Fruit fly (Drosophila melanogaster) whole organism, embryonic: ENCODE results near the gene CG42494.
A peak's percentile ranks its signal among the peaks of the same experiment; 100 is the strongest.

ENCODE experiments used
- Adf1 ChIP-seq: fragments of 200-800 bp; sonication (Bioruptor generic); IDR thresholded peaks from 2 replicates; pipeline ENCODE4 v1.3.6; 2022; ENCODE audit warnings: missing biosample characterization, missing genetic modification characterization
- Bteb2 ChIP-seq: fragments of 200-800 bp; sonication (Bioruptor generic); optimal IDR thresholded peaks from 2 replicates; lab custom pipeline; 2016; ENCODE audit warnings: missing biosample characterization, missing genetic modification characterization
- CG10274 ChIP-seq: fragments of 200-800 bp; sonication (Bioruptor generic); optimal IDR thresholded peaks from 3 replicates; lab custom pipeline; 2017; ENCODE audit warnings: missing biosample characterization, mild to moderate bottlenecking, missing genetic modification characterization
- CG10979 ChIP-seq: fragments of 200-800 bp; sonication (Bioruptor generic); optimal IDR thresholded peaks from 2 replicates; lab custom pipeline; 2018; ENCODE audit warnings: missing biosample characterization, mild to moderate bottlenecking, missing genetic modification characterization, moderate library complexity
- CG12299 ChIP-seq: fragments of 200-800 bp; sonication (Bioruptor generic); optimal IDR thresholded peaks from 2 replicates; lab custom pipeline; 2018; ENCODE audit warnings: missing biosample characterization, mild to moderate bottlenecking, missing genetic modification characterization
- CG14014 ChIP-seq: fragments of 200-800 bp; sonication (Bioruptor generic); IDR thresholded peaks from 2 replicates; pipeline ENCODE4 v1.3.6; 2022; ENCODE audit warnings: missing biosample characterization, missing genetic modification characterization
- CG14050 ChIP-seq: fragments of 200-800 bp; sonication (Bioruptor generic); IDR thresholded peaks from 3 replicates; pipeline ENCODE4 v1.3.6; 2022; ENCODE audit warnings: missing biosample characterization, missing genetic modification characterization
- CG15011 ChIP-seq: fragments of 200-800 bp; sonication (Bioruptor generic); optimal IDR thresholded peaks from 3 replicates; lab custom pipeline; 2018; ENCODE audit warnings: missing biosample characterization, mild to moderate bottlenecking, missing genetic modification characterization
- CG17612 ChIP-seq: fragments of 200-800 bp; sonication (Bioruptor generic); IDR thresholded peaks from 2 replicates; pipeline ENCODE4 v1.3.6; 2022; ENCODE audit warnings: missing biosample characterization, missing genetic modification characterization
- CG1832 ChIP-seq: fragments of 200-800 bp; sonication (Bioruptor generic); optimal IDR thresholded peaks from 2 replicates; lab custom pipeline; 2017; ENCODE audit warnings: missing biosample characterization, mild to moderate bottlenecking, missing genetic modification characterization, inconsistent platforms
- CG2129 ChIP-seq: fragments of 200-800 bp; sonication (Bioruptor generic); IDR thresholded peaks from 2 replicates; pipeline ENCODE4 v1.3.6; 2022; ENCODE audit warnings: missing biosample characterization, missing genetic modification characterization; ENCODE audit not compliant: partially characterized antibody
- CG30403 ChIP-seq: fragments of 200-800 bp; sonication (Bioruptor generic); optimal IDR thresholded peaks from 3 replicates; lab custom pipeline; 2016; ENCODE audit warnings: missing biosample characterization, missing genetic modification characterization
- CG31388 ChIP-seq: fragments of 200-800 bp; sonication (Bioruptor generic); optimal IDR thresholded peaks from 2 replicates; lab custom pipeline; 2016; ENCODE audit warnings: missing biosample characterization, missing genetic modification characterization
- CG7271 ChIP-seq: fragments of 200-800 bp; sonication (Bioruptor generic); optimal IDR thresholded peaks from 2 replicates; lab custom pipeline; 2018; ENCODE audit warnings: missing biosample characterization, mild to moderate bottlenecking, missing genetic modification characterization, moderate library complexity
- CG7745 ChIP-seq: fragments of 200-800 bp; sonication (Bioruptor generic); optimal IDR thresholded peaks from 2 replicates; lab custom pipeline; 2018; ENCODE audit warnings: missing biosample characterization, mild to moderate bottlenecking, missing genetic modification characterization, moderate library complexity
- CoRest ChIP-seq: fragments of 200-800 bp; sonication (Bioruptor generic); optimal IDR thresholded peaks from 3 replicates; lab custom pipeline; 2018; ENCODE audit warnings: missing biosample characterization, mild to moderate bottlenecking, missing genetic modification characterization, moderate library complexity
- D ChIP-seq, 2 experiments: fragments of 200-800 bp in 1 of 2; fragments of >200 bp in 1 of 2; sonication (Bioruptor generic) in 1 of 2; optimal IDR thresholded peaks; 2 replicates in 1 of 2; 3 replicates in 1 of 2; lab custom pipeline; 2017; ENCODE audit warnings: mild to moderate bottlenecking in 1 of 2, missing biosample characterization in 1 of 2, missing genetic modification characterization in 1 of 2, missing genetic modification reagents in 1 of 2
- Deaf1 ChIP-seq: fragments of 200-800 bp; optimal IDR thresholded peaks from 3 replicates; lab custom pipeline; 2019; ENCODE audit warnings: missing biosample characterization, mild to moderate bottlenecking, missing genetic modification characterization, moderate library complexity
- Dll ChIP-seq: fragments of 200-800 bp; sonication (Bioruptor generic); IDR thresholded peaks from 4 replicates; pipeline ENCODE4 v1.3.6; 2022; ENCODE audit warnings: missing biosample characterization, missing genetic modification characterization; ENCODE audit not compliant: partially characterized antibody
- Dref ChIP-seq: fragments of 200-800 bp; sonication (Bioruptor generic); IDR thresholded peaks from 2 replicates; pipeline ENCODE4 v1.3.6; 2022; ENCODE audit warnings: missing biosample characterization, missing genetic modification characterization
- Elba2 ChIP-seq: fragments of 200-800 bp; sonication (Bioruptor generic); optimal IDR thresholded peaks from 3 replicates; lab custom pipeline; 2016; ENCODE audit warnings: missing biosample characterization, missing genetic modification characterization
- Hand ChIP-seq: fragments of 200-800 bp; sonication (Bioruptor generic); optimal IDR thresholded peaks from 2 replicates; lab custom pipeline; 2017; ENCODE audit warnings: mild to moderate bottlenecking, missing biosample characterization, missing genetic modification reagents, missing genetic modification characterization
- Neu2 ChIP-seq: fragments of 200-800 bp; sonication (Bioruptor generic); optimal IDR thresholded peaks from 3 replicates; lab custom pipeline; 2016; ENCODE audit warnings: missing biosample characterization, missing genetic modification characterization, borderline replicate concordance
- NfI ChIP-seq: fragments of 200-800 bp; sonication (Bioruptor generic); optimal IDR thresholded peaks from 3 replicates; lab custom pipeline; 2018; ENCODE audit warnings: missing biosample characterization, mild to moderate bottlenecking, missing genetic modification characterization, moderate library complexity
- Optix ChIP-seq: fragments of 200-800 bp; sonication (Bioruptor generic); IDR thresholded peaks from 3 replicates; pipeline ENCODE4 v1.3.6; 2022; ENCODE audit warnings: missing biosample characterization, missing genetic modification characterization
- PHDP ChIP-seq: fragments of 200-800 bp; sonication (Bioruptor generic); optimal IDR thresholded peaks from 3 replicates; lab custom pipeline; 2018; ENCODE audit warnings: missing biosample characterization, mild to moderate bottlenecking, missing genetic modification characterization, moderate library complexity
- Six4 ChIP-seq: fragments of 200-800 bp; sonication (Bioruptor generic); optimal IDR thresholded peaks from 2 replicates; lab custom pipeline; 2016; ENCODE audit warnings: missing biosample characterization, missing genetic modification characterization
- Usf ChIP-seq: fragments of 200-800 bp; sonication (Bioruptor generic); optimal IDR thresholded peaks from 2 replicates; lab custom pipeline; 2017; ENCODE audit warnings: missing genotype, missing biosample characterization, missing genetic modification characterization
- az2 ChIP-seq: fragments of 200-800 bp; sonication (Bioruptor generic); optimal IDR thresholded peaks from 3 replicates; lab custom pipeline; 2016; ENCODE audit warnings: missing biosample characterization, missing genetic modification characterization
- cg ChIP-seq: fragments of 200-800 bp; sonication (Bioruptor generic); optimal IDR thresholded peaks from 3 replicates; lab custom pipeline; 2019; ENCODE audit warnings: missing biosample characterization, mild to moderate bottlenecking, missing genetic modification characterization, moderate library complexity
- chif ChIP-seq, 2 experiments: fragments of 200-800 bp; sonication (Bioruptor generic); optimal IDR thresholded peaks; 3 replicates each; lab custom pipeline; 2016; ENCODE audit warnings: missing biosample characterization in 2 of 2, missing genetic modification characterization in 2 of 2
- emc ChIP-seq: fragments of 200-800 bp; sonication (Bioruptor generic); optimal IDR thresholded peaks from 2 replicates; lab custom pipeline; 2016; ENCODE audit warnings: missing biosample characterization, missing genetic modification characterization
- fd64A ChIP-seq: fragments of 200-800 bp; sonication (Bioruptor generic); optimal IDR thresholded peaks from 3 replicates; lab custom pipeline; 2018; ENCODE audit warnings: missing biosample characterization, mild to moderate bottlenecking, missing genetic modification characterization
- gem ChIP-seq: fragments of 200-800 bp; sonication (Bioruptor generic); optimal IDR thresholded peaks from 2 replicates; lab custom pipeline; 2019; ENCODE audit warnings: missing biosample characterization, mild to moderate bottlenecking, missing genetic modification characterization, moderate library complexity
- h ChIP-seq: fragments of >200 bp; optimal IDR thresholded peaks from 2 replicates; lab custom pipeline; 2017
- hbn ChIP-seq: fragments of 200-800 bp; sonication (Bioruptor generic); IDR thresholded peaks from 2 replicates; pipeline ENCODE4 v1.3.6; 2022; ENCODE audit warnings: missing biosample characterization, missing genetic modification characterization; ENCODE audit not compliant: partially characterized antibody
- hth ChIP-seq: fragments of >200 bp; optimal IDR thresholded peaks from 2 replicates; lab custom pipeline; 2017; ENCODE audit warnings: inconsistent platforms
- maf-S ChIP-seq: fragments of 200-800 bp; sonication (Bioruptor generic); optimal IDR thresholded peaks from 2 replicates; lab custom pipeline; 2016; ENCODE audit warnings: missing biosample characterization, missing genetic modification characterization
- mirr ChIP-seq: fragments of 200-800 bp; sonication (Bioruptor generic); optimal IDR thresholded peaks from 3 replicates; lab custom pipeline; 2018; ENCODE audit warnings: missing biosample characterization, mild to moderate bottlenecking, missing genetic modification characterization
- rib ChIP-seq: fragments of 200-800 bp; sonication (Bioruptor generic); IDR thresholded peaks from 2 replicates; pipeline ENCODE4 v1.3.6; 2022; ENCODE audit warnings: missing biosample characterization, missing genetic modification characterization
- row ChIP-seq: fragments of 200-800 bp; sonication (Bioruptor generic); IDR thresholded peaks from 3 replicates; pipeline ENCODE4 v1.3.6; 2022; ENCODE audit warnings: missing biosample characterization, missing genetic modification characterization
- slbo ChIP-seq: fragments of 200-800 bp; sonication (Bioruptor generic); IDR thresholded peaks from 2 replicates; pipeline ENCODE4 v1.3.6; 2022; ENCODE audit warnings: missing biosample characterization, missing genetic modification characterization
- so ChIP-seq: fragments of 200-800 bp; sonication (Bioruptor generic); IDR thresholded peaks from 3 replicates; pipeline ENCODE4 v1.3.6; 2022; ENCODE audit warnings: missing biosample characterization, missing genetic modification characterization
- sob ChIP-seq: fragments of 200-800 bp; sonication (Bioruptor generic); IDR thresholded peaks from 2 replicates; pipeline ENCODE4 v1.3.6; 2022; ENCODE audit warnings: missing biosample characterization, missing genetic modification characterization
- ssp ChIP-seq: fragments of 200-800 bp; sonication (Bioruptor generic); IDR thresholded peaks from 2 replicates; pipeline ENCODE4 v1.3.6; 2022; ENCODE audit warnings: missing biosample characterization, missing genetic modification characterization
- twi ChIP-seq: fragments of 200-800 bp; optimal IDR thresholded peaks from 2 replicates; lab custom pipeline; 2019; ENCODE audit warnings: missing biosample characterization, mild to moderate bottlenecking, missing genetic modification characterization, moderate library complexity
- tx ChIP-seq: fragments of 200-800 bp; sonication (Bioruptor generic); optimal IDR thresholded peaks from 2 replicates; lab custom pipeline; 2016; ENCODE audit warnings: missing biosample characterization, missing genetic modification characterization
- z ChIP-seq: fragments of 200-800 bp; sonication (Bioruptor generic); IDR thresholded peaks from 3 replicates; pipeline ENCODE4 v1.3.6; 2022; ENCODE audit warnings: missing biosample characterization, missing genetic modification characterization
- zf30C ChIP-seq: fragments of 200-800 bp; sonication (Bioruptor generic); optimal IDR thresholded peaks from 3 replicates; lab custom pipeline; 2018; ENCODE audit warnings: missing biosample characterization, mild to moderate bottlenecking, missing genetic modification characterization

Gene CG42494

DNA sequence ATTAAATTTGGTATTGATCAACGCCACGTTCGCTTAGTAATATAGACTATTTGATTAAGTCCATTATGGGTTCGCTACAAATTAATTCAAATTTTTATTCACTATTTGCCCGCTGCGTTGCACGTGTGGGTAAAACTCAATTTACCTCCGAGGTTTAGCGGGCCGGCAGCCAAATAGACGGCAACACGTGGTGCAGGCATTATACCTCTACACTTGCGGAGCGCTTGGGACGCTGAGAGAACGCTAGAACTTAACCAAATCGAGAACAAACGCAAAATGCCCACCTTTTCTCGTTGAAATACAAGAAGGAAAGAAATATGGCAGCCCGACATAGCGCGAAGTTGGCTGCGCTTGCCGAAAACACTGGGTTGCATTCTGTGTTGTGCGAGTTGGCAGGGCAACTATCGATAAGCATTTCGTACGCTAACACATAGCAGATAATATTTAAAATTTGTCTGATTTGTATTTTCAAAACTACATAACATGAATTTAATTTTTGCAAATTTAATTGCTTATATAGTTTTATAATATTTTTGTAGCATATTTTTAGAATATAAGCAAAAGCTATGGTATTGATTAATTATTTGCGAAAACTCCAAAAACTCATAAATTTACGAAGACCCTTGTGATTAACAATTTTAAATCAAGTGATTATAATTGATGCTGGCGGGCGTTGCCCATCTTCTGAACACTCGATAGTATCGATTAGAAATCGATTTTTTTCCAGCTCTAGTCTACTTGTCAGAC is 38.6 kb downstream of the CG42494 start, which contains the start of the genes RpL28 and eIF1 (continued):
- TF ChIP-seq twi (peak; percentile 73), az2 (GFP tag; lab: Kevin White, UChicago) (peak; percentile 88), Dll (GFP tag; lab: Robert Waterston, UW) (peak; percentile 87), Bteb2 (GFP tag; lab: Kevin White, UChicago) (peak; percentile 86), Usf (GFP tag; lab: Kevin White, UChicago) (peak; percentile 90), Six4 (GFP tag; lab: Kevin White, UChicago) (peak; percentile 90), sob (peak; percentile 91), Deaf1 (tag; lab: Kevin White, UChicago) (no peak), CG7745 (tag; lab: Kevin White, UChicago) (peak; percentile 40), gem (tag; lab: Kevin White, UChicago) (no peak), D (optimal IDR thresholded peaks at IDR 0.05; lab: Kevin White, UChicago) (no peak), D (GFP tag; optimal IDR thresholded peaks at IDR 0.05; lab: Kevin White, UChicago) (peak; percentile 90), mirr (GFP tag; lab: Kevin White, UChicago) (peak; percentile 94), so (peak; percentile 78), CG14050 (GFP tag; lab: Robert Waterston, UW) (peak; percentile 85), cg (GFP tag; lab: Kevin White, UChicago) (no peak), CoRest (tag; lab: Kevin White, UChicago) (peak; percentile 88), Elba2 (peak; percentile 62), CG2129 (GFP tag; lab: Robert Waterston, UW) (peak; percentile 67), CG10979 (peak; percentile 71), fd64A (GFP tag; lab: Kevin White, UChicago) (peak; percentile 89), CG15011 (GFP tag; lab: Kevin White, UChicago) (peak; percentile 93), CG10274 (GFP tag; lab: Kevin White, UChicago) (peak; percentile 87), slbo (GFP tag; lab: Robert Waterston, UW) (peak; percentile 91), hth (lab: Kevin White, UChicago) (no peak), CG30403 (peak; percentile 92), h (lab: Kevin White, UChicago) (no peak), emc (GFP tag; lab: Kevin White, UChicago) (peak; percentile 90), chif (GFP tag; optimal IDR thresholded peaks at IDR 0.05; lab: Kevin White, UChicago) (peak; percentile 84 to 91), Neu2 (GFP tag; lab: Kevin White, UChicago) (peak; percentile 22), tx (GFP tag; lab: Kevin White, UChicago) (peak; percentile 69), zf30C (GFP tag; lab: Kevin White, UChicago) (peak; percentile 66), CG1832 (GFP tag; lab: Kevin White, UChicago) (no peak), CG31388 (peak; percentile 68), maf-S (GFP tag; lab: Kevin White, UChicago) (peak; percentile 87), CG17612 (GFP tag; lab: Robert Waterston, UW) (peak; percentile 54; the same call in 1 of the 2 replicates), CG14014 (GFP tag; lab: Robert Waterston, UW) (peak; percentile 73), row (GFP tag; lab: Robert Waterston, UW) (peak; percentile 87), Hand (GFP tag; lab: Kevin White, UChicago) (peak; percentile 81), rib (GFP tag; lab: Robert Waterston, UW) (0 out of 2 replicates have a peak, but pooled peaks have one; percentile 28), Adf1 (GFP tag; lab: Robert Waterston, UW) (peak; percentile 58), ssp (GFP tag; lab: Robert Waterston, UW) (peak; percentile 79), CG7271 (tag; lab: Kevin White, UChicago) (peak; percentile 95), hbn (GFP tag; lab: Robert Waterston, UW) (peak; percentile 64), CG12299 (tag; lab: Kevin White, UChicago) (peak; percentile 77), Optix (peak; percentile 81), PHDP (peak; percentile 84), z (GFP tag; lab: Robert Waterston, UW) (0 out of 3 replicates have a peak, but pooled peaks have one; percentile 29), Dref (GFP tag; lab: Robert Waterston, UW) (peak; percentile 72), NfI (peak; percentile 98)
